Worm (Caenorhabditis elegans): ENCODE data around the gene K01D12.8.

- TF ChIP-seq tbp1 (GFP tag; optimal IDR thresholded peaks at IDR 0.05) (no peak), ztf-25 (GFP tag; IDR thresholded peaks at IDR 0.05) (no peak), lin-35 (GFP tag; optimal IDR thresholded peaks at IDR 0.05) (no peak), ztf-22 (GFP tag; optimal IDR thresholded peaks at IDR 0.05) (no peak), hlh-12 (tag; optimal IDR thresholded peaks at IDR 0.05) (no peak), dpl-1 (GFP tag; optimal IDR thresholded peaks at IDR 0.05) (no peak), efl-1 (GFP tag; optimal IDR thresholded peaks at IDR 0.05) (no peak), B0019.2 (GFP tag; conservative IDR thresholded peaks at IDR 0.05) (no peak)
Observed at ce11 chrV:12429039-12429438, 26.6 kb downstream of the K01D12.8 start, which contains the start of gene C54D10.5.

Data from whole organism, young adult.